Fruit fly (Drosophila melanogaster): Measurements from ENCODE around the gene Dfd.

DNA sequence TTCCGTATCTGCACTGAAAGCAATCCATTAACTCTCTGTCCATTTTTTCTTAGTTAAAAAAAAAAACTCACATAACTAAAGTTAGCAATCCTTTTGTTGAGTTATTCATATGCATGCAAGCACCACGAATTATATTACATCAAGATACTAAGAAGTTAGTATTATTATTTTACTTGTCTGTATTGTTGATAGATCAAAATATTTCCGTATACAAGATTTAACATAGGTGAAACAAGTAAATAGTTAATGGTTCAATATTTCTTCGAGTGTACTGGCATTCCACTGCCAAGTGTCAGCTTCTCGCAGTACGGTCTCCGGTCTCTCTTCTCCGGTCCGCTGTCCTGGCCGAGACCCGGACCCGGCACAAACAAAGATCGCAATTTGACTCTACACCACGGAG, 45.4 kb upstream of the Dfd start:
- TF ChIP-seq CG33017 (tag; optimal IDR thresholded peaks at IDR 0.05) (no peak), kay (GFP tag; ENCODE audit: borderline replicate concordance) (no peak)

Measured in whole organism, adult.